Fruit fly (Drosophila melanogaster) ovary, adult (tissue): ENCODE results near the gene alpha-Est5.

Experiments used
- CG17801 ChIP-seq: fragments of 200-800 bp; optimal IDR thresholded peaks from 2 replicates; lab custom pipeline; 2019; ENCODE audit warnings: missing biosample characterization, mild to moderate bottlenecking, missing genetic modification characterization, moderate library complexity; ENCODE audit not compliant: partially characterized antibody

Gene alpha-Est5

dm6 chr3R:7536281-7536680 is at the start of gene alpha-Est5:
Gene alpha-Est5, minus strand, starts transcription at chr3R:7536390.
- no peak for TF ChIP-seq CG17801 (GFP tag; lab: Kevin White, UChicago)

DNA sequence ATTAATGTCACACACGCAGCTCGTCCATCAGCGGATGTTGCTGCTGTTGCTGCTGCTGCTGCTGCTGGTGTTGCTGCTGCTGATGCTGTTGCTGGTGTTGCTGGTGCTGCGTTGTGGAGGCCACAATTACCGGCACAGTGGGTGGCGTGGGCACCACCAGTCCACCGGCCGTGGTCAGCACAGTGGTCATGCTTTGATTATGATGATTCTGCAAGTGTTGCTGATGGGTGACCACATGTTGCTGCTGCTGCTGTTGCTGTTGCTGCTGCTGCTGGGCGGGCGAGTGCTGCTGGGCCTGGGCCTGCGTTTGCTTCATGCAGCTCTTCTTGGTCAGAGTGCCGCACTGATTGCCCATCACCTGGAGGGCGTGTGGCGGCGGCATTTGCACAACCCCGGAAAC is 36.0 kb upstream of the alpha-Est5 start:
- TF ChIP-seq CG17801 (GFP tag; lab: Kevin White, UChicago) = no peak

dm6 chr3R:7551708-7552107 is 15.5 kb upstream of the alpha-Est5 start, which contains the start of gene CG45545:
Gene CG45545, plus strand, starts transcription at chr3R:7552008.
- TF ChIP-seq CG17801 (GFP tag; lab: Kevin White, UChicago) = no peak

DNA sequence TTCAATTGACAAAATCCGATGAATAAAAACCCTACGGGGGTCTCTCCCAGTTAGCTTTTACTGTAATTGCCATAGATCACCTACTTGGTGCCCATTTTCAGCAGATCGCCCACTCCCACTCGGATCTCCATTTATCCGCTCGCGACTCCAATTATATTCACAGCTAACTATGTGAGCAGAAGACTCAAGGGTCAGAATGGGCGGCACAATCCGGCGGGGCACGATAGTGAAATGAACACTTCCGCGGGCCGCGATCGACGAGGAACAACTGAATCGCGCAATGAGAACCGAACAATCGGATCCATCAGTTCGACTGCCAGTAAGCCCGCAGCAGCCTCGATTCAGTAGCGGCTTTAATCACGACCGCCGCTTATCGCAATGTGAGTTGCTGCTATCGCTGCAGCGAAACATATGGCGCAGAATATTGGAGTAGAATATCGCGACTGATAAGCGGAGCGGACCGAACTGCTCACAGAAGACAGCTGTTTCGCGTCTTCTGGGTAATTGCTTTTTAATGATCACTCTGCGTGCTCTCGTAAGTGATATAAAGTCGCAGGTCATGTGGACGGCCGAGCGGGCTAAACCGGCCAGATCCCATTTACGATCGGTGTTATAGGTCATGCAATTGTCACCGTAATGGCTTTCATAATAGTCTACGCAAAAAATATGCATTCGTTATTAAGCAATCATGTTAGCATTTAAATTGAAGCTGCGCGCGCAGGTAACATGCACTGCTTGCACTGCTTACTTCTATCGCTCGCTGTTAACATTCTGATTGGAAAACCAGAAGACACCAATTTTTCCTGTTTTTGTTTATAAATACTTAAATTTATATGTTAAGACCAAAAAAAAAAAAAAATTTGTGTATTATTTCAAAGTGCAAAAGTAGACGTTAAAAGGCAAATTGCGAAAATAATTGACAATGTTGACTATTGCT is 12.9 kb upstream of the alpha-Est5 start, which contains the start of gene alpha-Est1:
Gene alpha-Est1, minus strand, starts transcription at position 317 of the 937 bp plus-strand sequence.
- no peak for TF ChIP-seq CG17801 (GFP tag; lab: Kevin White, UChicago)

DNA sequence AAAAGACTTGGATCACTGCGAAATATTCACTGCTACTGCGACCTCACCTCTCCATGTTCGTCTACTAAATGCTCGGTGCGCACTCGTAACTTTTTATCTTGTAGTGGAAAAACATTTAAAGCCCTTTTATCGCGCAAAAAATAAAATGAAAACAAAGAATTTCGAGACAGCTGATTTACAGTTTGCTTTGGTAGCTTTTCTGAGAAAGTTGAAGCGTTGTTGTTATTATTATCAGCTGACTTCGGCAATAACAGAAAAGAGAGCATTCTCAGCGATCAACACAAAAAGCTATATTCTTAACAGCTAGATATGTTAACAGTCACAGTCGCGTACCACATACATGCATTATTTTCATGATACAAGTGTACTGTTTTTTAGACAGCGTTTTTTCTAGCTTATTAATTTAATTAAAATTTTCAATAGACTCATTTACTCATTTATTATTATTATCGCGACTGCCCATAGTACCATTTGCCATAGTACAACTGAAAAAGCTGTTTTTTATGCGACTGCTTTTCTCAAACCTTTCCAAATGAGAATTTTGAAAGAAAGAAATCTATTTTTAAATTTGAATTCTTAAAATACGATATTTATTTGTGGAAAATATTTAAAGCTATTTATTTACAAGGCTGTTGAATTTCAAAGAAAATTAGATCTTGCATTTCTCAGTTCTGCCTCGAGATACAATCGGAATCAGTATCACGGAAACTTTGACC is 5.1 kb upstream of the alpha-Est5 start, which contains the start of the genes alpha-Est3 and alpha-Est2:
Gene alpha-Est3, minus strand, starts transcription at position 487 of the 716 bp plus-strand sequence.
Gene alpha-Est2, plus strand, starts transcription at position 666 of the 716 bp plus-strand sequence.
- TF ChIP-seq CG17801 (GFP tag; lab: Kevin White, UChicago) = peak; percentile 35

DNA sequence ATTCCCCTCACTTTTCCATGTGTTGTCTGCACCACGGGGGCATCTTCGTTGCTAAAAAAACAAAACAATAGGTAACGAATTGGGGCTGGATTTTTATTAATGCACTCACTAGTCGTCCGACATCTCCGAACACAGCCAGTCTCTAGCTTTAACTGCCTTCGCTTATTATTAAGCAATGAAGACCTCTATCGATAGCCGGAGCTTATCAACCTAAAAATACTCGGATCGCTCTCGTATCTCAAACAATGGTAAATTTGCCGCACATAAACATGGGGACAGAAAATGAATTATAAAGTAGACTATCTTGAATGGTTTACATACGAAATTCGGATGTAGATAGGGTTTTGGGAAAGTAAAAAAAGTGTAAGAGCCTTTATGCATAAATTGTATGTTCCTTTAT is 2.2 kb upstream of the alpha-Est5 start, which contains the start of gene alpha-Est4:
Gene alpha-Est4, minus strand, starts transcription at position 181 of the 400 bp plus-strand sequence.
- no peak for TF ChIP-seq CG17801 (GFP tag; lab: Kevin White, UChicago)

DNA sequence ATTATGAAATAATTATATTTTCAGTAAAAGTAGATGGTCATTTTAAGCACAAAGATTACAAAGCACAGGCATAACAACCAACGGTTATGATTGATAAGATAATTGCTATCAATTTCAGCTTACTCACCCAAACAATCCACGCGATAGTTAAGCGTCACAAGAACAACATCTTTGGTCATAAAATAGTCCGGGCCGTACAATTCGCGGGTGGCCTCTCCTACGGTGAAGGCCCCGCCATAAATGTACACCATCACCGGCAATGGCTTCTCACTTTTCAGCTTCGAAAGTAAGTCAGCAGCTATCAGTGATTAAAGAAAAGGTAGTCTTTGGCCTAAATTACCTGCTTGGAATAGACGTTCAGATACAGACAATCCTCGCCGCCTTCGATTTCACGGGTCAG is 584 bp downstream of the alpha-Est5 start:
- TF ChIP-seq CG17801 (GFP tag; lab: Kevin White, UChicago) = no peak

dm6 chr3R:7530184-7530821 is 5.9 kb downstream of the alpha-Est5 start, which contains the start of the genes Rtnl2 and alphaTub84D:
Gene Rtnl2, minus strand, starts transcription at chr3R:7530241.
Gene alphaTub84D, plus strand, starts transcription at chr3R:7530753.
- no peak for TF ChIP-seq CG17801 (GFP tag; lab: Kevin White, UChicago)

- no peak for TF ChIP-seq CG17801 (GFP tag; lab: Kevin White, UChicago)
These were observed 7.5 kb downstream of the alpha-Est5 start, which contains the start of gene alpha-Est6 for dm6 chr3R:7528677-7529076. Gene alpha-Est6, minus strand, starts transcription at chr3R:7528777.

DNA sequence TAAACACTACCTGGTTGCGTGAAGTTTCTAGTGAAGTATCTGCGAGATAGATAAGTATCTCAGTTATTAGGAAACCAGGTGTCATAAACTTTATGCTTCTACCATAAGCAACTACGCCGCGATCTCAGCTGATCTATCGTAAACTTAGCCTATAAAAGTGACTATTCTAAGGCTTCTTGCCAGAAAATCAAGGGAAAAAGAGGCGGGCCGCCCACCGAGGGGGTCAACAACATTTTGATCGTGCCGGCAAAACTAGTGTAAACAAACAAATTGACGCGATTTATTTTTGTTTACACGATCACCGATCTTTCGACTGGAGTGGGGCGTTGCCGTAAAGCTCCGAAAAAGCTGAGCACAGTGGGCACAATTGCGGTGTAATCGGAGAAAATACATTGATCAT is 12.0 kb downstream of the alpha-Est5 start:
- no peak for TF ChIP-seq CG17801 (GFP tag; lab: Kevin White, UChicago)

DNA sequence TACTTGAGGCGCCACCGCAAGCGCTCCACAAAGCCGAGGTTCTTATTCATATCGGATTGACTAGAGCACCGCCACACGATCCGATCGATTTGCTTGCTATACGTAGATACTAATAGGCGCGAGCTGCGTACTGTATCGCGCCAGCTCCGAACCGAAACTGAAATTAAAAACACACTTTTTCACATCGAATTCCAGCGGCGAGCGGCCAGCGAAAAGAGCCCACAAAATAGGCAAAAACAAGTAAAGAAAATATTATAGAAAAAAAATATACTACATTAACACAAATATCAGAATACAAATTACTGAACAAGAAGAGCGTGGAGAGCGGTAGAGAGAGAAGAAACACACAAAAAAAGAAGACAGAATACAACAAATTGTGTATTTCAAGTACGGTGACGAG is 12.6 kb downstream of the alpha-Est5 start, which contains the start of gene alpha-Est7:
Gene alpha-Est7, minus strand, starts transcription at position 160 of the 400 bp plus-strand sequence.
- TF ChIP-seq CG17801 (GFP tag; lab: Kevin White, UChicago) = no peak

- no peak for TF ChIP-seq CG17801 (GFP tag; lab: Kevin White, UChicago)
These were observed 13.8 kb downstream of the alpha-Est5 start for dm6 chr3R:7522266-7522955.

dm6 chr3R:7519356-7519755 is 16.8 kb downstream of the alpha-Est5 start, which contains the start of gene Ubc84D:
Gene Ubc84D, minus strand, starts transcription at chr3R:7519456.
- TF ChIP-seq CG17801 (GFP tag; lab: Kevin White, UChicago) = no peak
